Worm (Caenorhabditis elegans): ENCODE data around the gene trp-1.
A peak's percentile ranks its signal among the peaks of the same experiment; 100 is the strongest.

DNA sequence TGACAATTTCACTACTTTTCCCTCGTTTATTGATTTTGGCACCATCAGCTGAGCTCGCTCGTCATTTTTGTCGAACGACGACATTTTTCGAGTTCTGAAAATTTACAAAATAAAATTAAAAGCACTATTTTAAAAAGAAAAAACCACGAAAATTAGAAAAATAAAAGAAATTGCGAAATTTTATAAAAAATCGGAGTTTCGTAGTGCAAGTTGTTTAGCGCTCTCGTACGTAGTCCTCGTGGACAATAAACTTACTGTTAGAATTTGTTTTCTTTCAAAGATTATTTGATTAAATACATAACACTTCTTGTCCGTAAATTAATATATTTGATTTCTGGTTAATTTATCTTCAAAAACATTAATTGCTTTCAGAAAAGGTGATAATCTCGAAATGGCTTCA, 44.7 kb upstream of the trp-1 start, which contains the start of the genes ess-2 and F42H10.2:
- TF ChIP-seq pha-4 (tag; optimal IDR thresholded peaks at IDR 0.05) (no peak), ces-1 (GFP tag; optimal IDR thresholded peaks at IDR 0.05) (peak; percentile 23), lsy-2 (tag; optimal IDR thresholded peaks at IDR 0.05) (peak; percentile 23), cnd-1 (tag; optimal IDR thresholded peaks at IDR 0.05) (no peak), blmp-1 (tag; optimal IDR thresholded peaks at IDR 0.05) (no peak), lin-13 (tag; optimal IDR thresholded peaks at IDR 0.05) (no peak)

Data from whole organism, mixed stage, embryonic.